Worm (Caenorhabditis elegans) whole organism, late embryonic: Measurements from ENCODE around the gene F59A1.15.

Experiments used
- C38D4.7 ChIP-seq: fragments of 200-800 bp; sonication (Bioruptor generic); optimal IDR thresholded peaks from 2 replicates; lab custom pipeline; 2018; ENCODE audit warnings: mild to moderate bottlenecking, missing genetic modification characterization, moderate library complexity, missing compliant biosample characterization
- K02D7.2 ChIP-seq: sonication (generic microtip); optimal IDR thresholded peaks from 2 replicates; lab custom pipeline; 2017; ENCODE audit warnings: mild to moderate bottlenecking, missing genetic modification characterization, missing compliant biosample characterization
- ahr-1 ChIP-seq: sonication (generic microtip); optimal IDR thresholded peaks from 2 replicates; lab custom pipeline; 2016; ENCODE audit warnings: missing genetic modification characterization, missing compliant biosample characterization
- ceh-14 ChIP-seq: sonication (generic microtip); optimal IDR thresholded peaks from 2 replicates; lab custom pipeline; 2016; ENCODE audit warnings: missing genotype, missing genetic modification characterization, missing compliant biosample characterization
- ceh-2 ChIP-seq: sonication (generic microtip); optimal IDR thresholded peaks from 2 replicates; lab custom pipeline; 2016; ENCODE audit warnings: missing genotype, missing genetic modification characterization, missing compliant biosample characterization
- ceh-22 ChIP-seq: sonication (generic microtip); optimal IDR thresholded peaks from 2 replicates; lab custom pipeline; 2017; ENCODE audit warnings: missing biosample characterization, missing genetic modification characterization
- ceh-45 ChIP-seq: fragments of 200-800 bp; sonication (Bioruptor generic); IDR thresholded peaks from 2 replicates; pipeline ENCODE4 v1.3.6; 2022; ENCODE audit warnings: missing genetic modification reagents, missing genetic modification characterization, missing compliant biosample characterization
- ceh-9 ChIP-seq: sonication (generic microtip); optimal IDR thresholded peaks from 2 replicates; lab custom pipeline; 2016; ENCODE audit warnings: mild to moderate bottlenecking, missing genetic modification characterization, inconsistent platforms, missing compliant biosample characterization
- dve-1 ChIP-seq: sonication (generic microtip); optimal IDR thresholded peaks from 2 replicates; lab custom pipeline; 2017; ENCODE audit warnings: antibody characterized with exemption, mild to moderate bottlenecking, missing genetic modification characterization, missing compliant biosample characterization
- elt-2 ChIP-seq: sonication (generic microtip); optimal IDR thresholded peaks from 2 replicates; lab custom pipeline; 2016; ENCODE audit warnings: missing genetic modification reagents, missing genetic modification characterization, missing compliant biosample characterization
- elt-4 ChIP-seq: sonication (generic microtip); optimal IDR thresholded peaks from 2 replicates; lab custom pipeline; 2016; ENCODE audit warnings: missing genetic modification characterization, missing compliant biosample characterization
- fax-1 ChIP-seq: sonication (generic microtip); optimal IDR thresholded peaks from 2 replicates; lab custom pipeline; 2016; ENCODE audit warnings: missing genotype, missing genetic modification characterization, missing compliant biosample characterization
- fkh-10 ChIP-seq: fragments of 150-350 bp; optimal IDR thresholded peaks from 2 replicates; lab custom pipeline; 2014; ENCODE audit warnings: missing biosample characterization, missing genetic modification reagents, missing genetic modification characterization
- hlh-15 ChIP-seq: sonication (generic microtip); optimal IDR thresholded peaks from 2 replicates; lab custom pipeline; 2016; ENCODE audit warnings: missing genetic modification characterization, missing compliant biosample characterization
- hlh-30 ChIP-seq: sonication (generic microtip); optimal IDR thresholded peaks from 2 replicates; lab custom pipeline; 2017; ENCODE audit warnings: antibody characterized with exemption, missing genetic modification characterization, missing compliant biosample characterization; ENCODE audit not compliant: insufficient read depth
- hlh-8 ChIP-seq: sonication (generic microtip); optimal IDR thresholded peaks from 2 replicates; lab custom pipeline; 2016; ENCODE audit warnings: missing genotype, missing genetic modification characterization, missing compliant biosample characterization
- lim-6 ChIP-seq: sonication (generic microtip); optimal IDR thresholded peaks from 2 replicates; lab custom pipeline; 2016; ENCODE audit warnings: missing genetic modification characterization, missing compliant biosample characterization
- mec-3 ChIP-seq: sonication (generic microtip); optimal IDR thresholded peaks from 2 replicates; lab custom pipeline; 2016; ENCODE audit warnings: borderline replicate concordance, missing genetic modification characterization, missing compliant biosample characterization
- nfya-1 ChIP-seq: sonication (generic microtip); optimal IDR thresholded peaks from 2 replicates; lab custom pipeline; 2017; ENCODE audit warnings: missing genetic modification characterization, mild to moderate bottlenecking, missing compliant biosample characterization, antibody characterized with exemption, moderate library complexity
- npax-4 ChIP-seq: sonication (generic microtip); optimal IDR thresholded peaks from 2 replicates; lab custom pipeline; 2016; ENCODE audit warnings: missing genetic modification characterization, missing compliant biosample characterization
- pag-3 ChIP-seq: sonication (generic microtip); optimal IDR thresholded peaks from 2 replicates; lab custom pipeline; 2016; ENCODE audit warnings: missing compliant biosample characterization, missing genetic modification characterization, borderline replicate concordance
- pqm-1 ChIP-seq: sonication (generic microtip); optimal IDR thresholded peaks from 2 replicates; lab custom pipeline; 2016; ENCODE audit warnings: missing genetic modification characterization, missing compliant biosample characterization
- rnt-1 ChIP-seq: sonication (generic microtip); optimal IDR thresholded peaks from 2 replicates; lab custom pipeline; 2016; ENCODE audit warnings: missing genetic modification characterization, missing compliant biosample characterization
- sdc-2 ChIP-seq: sonication (generic microtip); optimal IDR thresholded peaks from 2 replicates; lab custom pipeline; 2016; ENCODE audit warnings: missing genotype, missing genetic modification characterization, missing compliant biosample characterization
- sox-2 ChIP-seq: fragments of 200-800 bp; sonication (Bioruptor generic); IDR thresholded peaks from 2 replicates; pipeline ENCODE4 v1.3.6; 2022; ENCODE audit warnings: missing genetic modification reagents, missing genetic modification characterization, missing compliant biosample characterization
- sox-4 ChIP-seq: sonication (generic microtip); optimal IDR thresholded peaks from 2 replicates; lab custom pipeline; 2017; ENCODE audit warnings: mild to moderate bottlenecking, missing genetic modification characterization, inconsistent platforms, missing compliant biosample characterization
- syd-9 ChIP-seq: sonication (generic microtip); optimal IDR thresholded peaks from 2 replicates; lab custom pipeline; 2016; ENCODE audit warnings: mild to moderate bottlenecking, missing genetic modification characterization, moderate library complexity, missing compliant biosample characterization
- zip-5 ChIP-seq: sonication (generic microtip); optimal IDR thresholded peaks from 2 replicates; lab custom pipeline; 2016; ENCODE audit warnings: missing genetic modification characterization, missing compliant biosample characterization
- ztf-16 ChIP-seq: sonication (generic microtip); optimal IDR thresholded peaks from 2 replicates; lab custom pipeline; 2017; ENCODE audit warnings: missing genetic modification characterization, missing compliant biosample characterization

Gene F59A1.15

ce11 chrV:17668531-17668930 is 15.1 kb downstream of the F59A1.15 start, which contains the start of gene str-89:
Gene str-89, plus strand, starts transcription at chrV:17668831.
- TF ChIP-seq ceh-22 = no peak
- no peak for TF ChIP-seq fkh-10
- no peak for TF ChIP-seq elt-2 (tag; lab: Kevin White, UChicago)
- no peak for TF ChIP-seq ceh-9 (tag; lab: Kevin White, UChicago)
- no peak for TF ChIP-seq hlh-15
- TF ChIP-seq mec-3 (tag; lab: Kevin White, UChicago) = no peak
- no peak for TF ChIP-seq ceh-2 (tag; lab: Kevin White, UChicago)
- TF ChIP-seq C38D4.7 (GFP tag; lab: Kevin White, UChicago) = no peak
- no peak for TF ChIP-seq sdc-2 (tag; lab: Kevin White, UChicago)
- no peak for TF ChIP-seq syd-9 (tag; lab: Kevin White, UChicago)
- TF ChIP-seq hlh-30 = no peak
- TF ChIP-seq ceh-45 (GFP tag; lab: Robert Waterston, UW) = no peak

ce11 chrV:17667676-17668075 is 16.0 kb downstream of the F59A1.15 start, which contains the start of gene F59A1.12:
Gene F59A1.12, minus strand, starts transcription at chrV:17667776.
- no peak for TF ChIP-seq syd-9 (tag; lab: Kevin White, UChicago)
- TF ChIP-seq pag-3 (tag; lab: Kevin White, UChicago) = no peak
- no peak for TF ChIP-seq ceh-2 (tag; lab: Kevin White, UChicago)
- no peak for TF ChIP-seq sox-4
- TF ChIP-seq hlh-8 (tag; lab: Kevin White, UChicago) = no peak

ce11 chrV:17665906-17666305 is 17.8 kb downstream of the F59A1.15 start, which contains the start of gene F59A1.11:
Gene F59A1.11, minus strand, starts transcription at chrV:17666006.
- TF ChIP-seq ceh-14 (tag; lab: Kevin White, UChicago) (no peak), pqm-1 (no peak), elt-4 (tag; lab: Kevin White, UChicago) (no peak)

ce11 chrV:17664367-17664766 is 19.3 kb downstream of the F59A1.15 start:
- no peak for TF ChIP-seq npax-4 (tag; lab: Kevin White, UChicago)
- TF ChIP-seq hlh-30 = no peak
- no peak for TF ChIP-seq pqm-1
- no peak for TF ChIP-seq lim-6
- no peak for TF ChIP-seq zip-5
- no peak for TF ChIP-seq sox-2 (GFP tag; lab: Robert Waterston, UW)
- TF ChIP-seq hlh-15 = no peak

ce11 chrV:17662260-17662659 is 21.4 kb downstream of the F59A1.15 start:
- no peak for TF ChIP-seq ztf-16 (tag; lab: Kevin White, UChicago)
- peak; percentile 90 for TF ChIP-seq elt-2 (tag; lab: Kevin White, UChicago)

ce11 chrV:17660003-17660402 is 23.7 kb downstream of the F59A1.15 start, which contains the start of gene dgat-2:
Gene dgat-2, plus strand, starts transcription at chrV:17660303.
- no peak for TF ChIP-seq K02D7.2
- no peak for TF ChIP-seq nfya-1 (tag; lab: Kevin White, UChicago)
- TF ChIP-seq fax-1 (tag; lab: Kevin White, UChicago) = no peak
- no peak for TF ChIP-seq rnt-1 (tag; lab: Kevin White, UChicago)
- TF ChIP-seq ceh-22 = no peak
- no peak for TF ChIP-seq dve-1 (tag; lab: Kevin White, UChicago)
- TF ChIP-seq ahr-1 = no peak

- TF ChIP-seq elt-2 (tag; lab: Kevin White, UChicago) (peak; percentile 92), K02D7.2 (no peak)
- TF ChIP-seq, all 69 proteins: peak for 1
These were observed 24.4 kb downstream of the F59A1.15 start, which contains the start of gene fbxa-108 for ce11 chrV:17659228-17659627. Gene fbxa-108, minus strand, starts transcription at chrV:17659385.
